Fruit fly (Drosophila melanogaster) whole organism, embryonic: Measurements from ENCODE around the gene mxt.

Experiments used
- BEAF-32 ChIP-seq: fragments of 200-800 bp; sonication (Bioruptor generic); optimal IDR thresholded peaks from 3 replicates; lab custom pipeline; 2017; ENCODE audit warnings: missing biosample characterization, missing genetic modification characterization, mild to moderate bottlenecking, moderate library complexity, missing genetic modification reagents
- Blimp-1 ChIP-seq: fragments of 200-800 bp; sonication (Bioruptor generic); optimal IDR thresholded peaks from 3 replicates; lab custom pipeline; 2018; ENCODE audit warnings: missing biosample characterization, missing genetic modification characterization, mild to moderate bottlenecking, moderate library complexity, missing genetic modification reagents
- CG10959 ChIP-seq: fragments of 200-800 bp; sonication (Bioruptor generic); IDR thresholded peaks from 2 replicates; pipeline ENCODE4 v1.3.6; 2022; ENCODE audit warnings: missing biosample characterization, missing genetic modification characterization
- CG10979 ChIP-seq: fragments of 200-800 bp; sonication (Bioruptor generic); optimal IDR thresholded peaks from 2 replicates; lab custom pipeline; 2018; ENCODE audit warnings: missing biosample characterization, mild to moderate bottlenecking, missing genetic modification characterization, moderate library complexity
- CG11504 ChIP-seq: fragments of 200-800 bp; sonication (Bioruptor generic); optimal IDR thresholded peaks from 3 replicates; lab custom pipeline; 2019; ENCODE audit warnings: missing biosample characterization, mild to moderate bottlenecking, missing genetic modification characterization, moderate library complexity
- CG11560 ChIP-seq: fragments of 200-800 bp; sonication (Bioruptor generic); IDR thresholded peaks from 3 replicates; pipeline ENCODE4 v1.3.6; 2022; ENCODE audit warnings: missing biosample characterization, missing genetic modification characterization
- CG12071 ChIP-seq: fragments of 200-800 bp; sonication (Bioruptor generic); optimal IDR thresholded peaks from 3 replicates; lab custom pipeline; 2018; ENCODE audit warnings: missing biosample characterization, mild to moderate bottlenecking, missing genetic modification characterization
- CG15601 ChIP-seq: fragments of 200-800 bp; sonication (Bioruptor generic); optimal IDR thresholded peaks from 3 replicates; lab custom pipeline; 2019; ENCODE audit warnings: missing biosample characterization, mild to moderate bottlenecking, missing genetic modification characterization, moderate library complexity
- CG17385 ChIP-seq: fragments of 200-800 bp; sonication (Bioruptor generic); optimal IDR thresholded peaks from 3 replicates; lab custom pipeline; 2018; ENCODE audit warnings: missing biosample characterization, mild to moderate bottlenecking, missing genetic modification characterization
- CG18619 ChIP-seq: fragments of 200-800 bp; sonication (Bioruptor generic); optimal IDR thresholded peaks from 3 replicates; lab custom pipeline; 2017; ENCODE audit warnings: missing biosample characterization, mild to moderate bottlenecking, missing genetic modification characterization
- CG2120 ChIP-seq: fragments of 200-800 bp; sonication (Bioruptor generic); optimal IDR thresholded peaks from 3 replicates; lab custom pipeline; 2016; ENCODE audit warnings: missing biosample characterization, missing genetic modification characterization
- CG30431 ChIP-seq: fragments of 200-800 bp; sonication (Bioruptor generic); optimal IDR thresholded peaks from 2 replicates; lab custom pipeline; 2017; ENCODE audit warnings: missing biosample characterization, missing genetic modification characterization
- CG31388 ChIP-seq: fragments of 200-800 bp; sonication (Bioruptor generic); optimal IDR thresholded peaks from 2 replicates; lab custom pipeline; 2016; ENCODE audit warnings: missing biosample characterization, missing genetic modification characterization
- CG3995 ChIP-seq: fragments of 200-800 bp; sonication (Bioruptor generic); optimal IDR thresholded peaks from 3 replicates; lab custom pipeline; 2016; ENCODE audit warnings: missing biosample characterization, missing genetic modification characterization
- CG4617 ChIP-seq: fragments of 200-800 bp; sonication (Bioruptor generic); optimal IDR thresholded peaks from 3 replicates; lab custom pipeline; 2016; ENCODE audit warnings: missing biosample characterization, missing genetic modification characterization, borderline replicate concordance
- CG6683 ChIP-seq: fragments of 200-800 bp; sonication (Bioruptor generic); optimal IDR thresholded peaks from 2 replicates; lab custom pipeline; 2017; ENCODE audit warnings: missing biosample characterization, mild to moderate bottlenecking, missing genetic modification characterization, missing genetic modification reagents
- CG6854 ChIP-seq: fragments of 200-800 bp; sonication (Bioruptor generic); optimal IDR thresholded peaks from 3 replicates; lab custom pipeline; 2017; ENCODE audit warnings: missing biosample characterization, mild to moderate bottlenecking, missing genetic modification characterization
- CG7987 ChIP-seq: fragments of 200-800 bp; sonication (Bioruptor generic); optimal IDR thresholded peaks from 2 replicates; lab custom pipeline; 2018; ENCODE audit warnings: missing biosample characterization, mild to moderate bottlenecking, missing genetic modification characterization, moderate library complexity
- CG8478 ChIP-seq: fragments of >200 bp; optimal IDR thresholded peaks from 2 replicates; lab custom pipeline; 2018
- CG9437 ChIP-seq: fragments of 200-800 bp; sonication (Bioruptor generic); optimal IDR thresholded peaks from 2 replicates; lab custom pipeline; 2018; ENCODE audit warnings: missing biosample characterization, mild to moderate bottlenecking, missing genetic modification characterization
- CG9797 ChIP-seq: fragments of 200-800 bp; sonication (Bioruptor generic); optimal IDR thresholded peaks from 3 replicates; lab custom pipeline; 2018; ENCODE audit warnings: missing biosample characterization, mild to moderate bottlenecking, missing genetic modification characterization
- CG9817 ChIP-seq: fragments of 200-800 bp; sonication (Bioruptor generic); optimal IDR thresholded peaks from 2 replicates; lab custom pipeline; 2018; ENCODE audit warnings: missing biosample characterization, mild to moderate bottlenecking, missing genetic modification characterization, moderate library complexity
- HHEX ChIP-seq: fragments of 200-800 bp; sonication (Bioruptor generic); optimal IDR thresholded peaks from 3 replicates; lab custom pipeline; 2017; ENCODE audit warnings: missing biosample characterization, mild to moderate bottlenecking, missing genetic modification characterization, missing genetic modification reagents
- HLH54F ChIP-seq: fragments of 200-800 bp; sonication (Bioruptor generic); optimal IDR thresholded peaks from 3 replicates; lab custom pipeline; 2016; ENCODE audit warnings: missing biosample characterization, missing genetic modification characterization
- Hr3 ChIP-seq: fragments of 200-800 bp; sonication (Bioruptor generic); optimal IDR thresholded peaks from 3 replicates; lab custom pipeline; 2016; ENCODE audit warnings: missing biosample characterization, missing genetic modification characterization
- Med ChIP-seq: fragments of 200-800 bp; sonication (Bioruptor generic); peaks from one replicate; lab custom pipeline; 2016; ENCODE audit warnings: missing biosample characterization, missing genetic modification characterization, mild to moderate bottlenecking, inconsistent platforms, moderate library complexity
- NK7.1 ChIP-seq: fragments of 200-800 bp; sonication (Bioruptor generic); optimal IDR thresholded peaks from 3 replicates; lab custom pipeline; 2016; ENCODE audit warnings: missing biosample characterization, missing genetic modification characterization
- Side ChIP-seq: fragments of 200-800 bp; sonication (Bioruptor generic); optimal IDR thresholded peaks from 2 replicates; lab custom pipeline; 2016; ENCODE audit warnings: missing biosample characterization, missing genetic modification characterization
- Sox102F ChIP-seq: fragments of 200-800 bp; sonication (Bioruptor generic); optimal IDR thresholded peaks from 2 replicates; lab custom pipeline; 2018; ENCODE audit warnings: missing biosample characterization, mild to moderate bottlenecking, missing genetic modification characterization, moderate library complexity
- Xbp1 ChIP-seq: fragments of 200-800 bp; sonication (Bioruptor generic); optimal IDR thresholded peaks from 3 replicates; lab custom pipeline; 2016; ENCODE audit warnings: missing biosample characterization, mild to moderate bottlenecking, missing genetic modification characterization
- ci ChIP-seq: fragments of 200-800 bp; sonication (Bioruptor generic); IDR thresholded peaks from 3 replicates; pipeline ENCODE4 v1.3.6; 2022; ENCODE audit warnings: missing biosample characterization, missing genetic modification characterization
- crc ChIP-seq: fragments of 200-800 bp; sonication (Bioruptor generic); optimal IDR thresholded peaks from 2 replicates; lab custom pipeline; 2016; ENCODE audit warnings: missing biosample characterization, missing genetic modification characterization
- en ChIP-seq: fragments of 200-800 bp; sonication (Bioruptor generic); optimal IDR thresholded peaks from 2 replicates; lab custom pipeline; 2016; ENCODE audit warnings: missing biosample characterization, missing genetic modification characterization
- hkb ChIP-seq, 2 experiments: fragments of 200-800 bp in 1 of 2; fragments of >200 bp in 1 of 2; sonication (Bioruptor generic) in 1 of 2; IDR thresholded peaks in 1 of 2; optimal IDR thresholded peaks in 1 of 2; 2 replicates each; pipeline versions ENCODE4 v1.3.6 to Lab custom; 2017 to 2022; ENCODE audit warnings: missing biosample characterization in 1 of 2, missing genetic modification characterization in 1 of 2
- kay ChIP-seq: fragments of 200-800 bp; sonication (Bioruptor generic); optimal IDR thresholded peaks from 2 replicates; lab custom pipeline; 2016; ENCODE audit warnings: missing biosample characterization, missing genetic modification characterization
- klu ChIP-seq: fragments of 200-800 bp; sonication (Bioruptor generic); IDR thresholded peaks from 2 replicates; pipeline ENCODE4 v1.3.6; 2022; ENCODE audit warnings: missing biosample characterization, missing genetic modification characterization
- mld ChIP-seq: fragments of 200-800 bp; sonication (Bioruptor generic); IDR thresholded peaks from 3 replicates; pipeline ENCODE4 v1.3.6; 2022; ENCODE audit warnings: missing biosample characterization, missing genetic modification characterization; ENCODE audit not compliant: partially characterized antibody
- phol ChIP-seq: fragments of 200-800 bp; sonication (Bioruptor generic); optimal IDR thresholded peaks from 3 replicates; lab custom pipeline; 2018; ENCODE audit warnings: missing biosample characterization, mild to moderate bottlenecking, missing genetic modification characterization, moderate library complexity
- prd ChIP-seq, 3 experiments: fragments of >200 bp in 2 of 3; fragments of 200-800 bp in 1 of 3; sonication (Bioruptor generic) in 1 of 3; optimal IDR thresholded peaks in 2 of 3; IDR thresholded peaks in 1 of 3; 2 replicates in 2 of 3; 3 replicates in 1 of 3; pipeline versions ENCODE4 v1.3.6 to Lab custom; 2017 to 2022; ENCODE audit warnings: missing biosample characterization in 1 of 3, missing genetic modification characterization in 1 of 3
- ranshi ChIP-seq: fragments of 200-800 bp; sonication (Bioruptor generic); IDR thresholded peaks from 2 replicates; pipeline ENCODE4 v1.3.6; 2022; ENCODE audit warnings: missing biosample characterization, missing genetic modification characterization
- ro ChIP-seq: fragments of 200-800 bp; sonication (Bioruptor generic); IDR thresholded peaks from 2 replicates; pipeline ENCODE4 v1.3.6; 2022; ENCODE audit warnings: missing biosample characterization, missing genetic modification characterization
- row ChIP-seq: fragments of 200-800 bp; sonication (Bioruptor generic); IDR thresholded peaks from 3 replicates; pipeline ENCODE4 v1.3.6; 2022; ENCODE audit warnings: missing biosample characterization, missing genetic modification characterization
- salm ChIP-seq: fragments of 200-800 bp; sonication (Bioruptor generic); optimal IDR thresholded peaks from 2 replicates; lab custom pipeline; 2018; ENCODE audit warnings: missing biosample characterization, mild to moderate bottlenecking, missing genetic modification characterization
- schlank ChIP-seq: fragments of 200-800 bp; sonication (Bioruptor generic); optimal IDR thresholded peaks from 2 replicates; lab custom pipeline; 2018; ENCODE audit warnings: missing biosample characterization, mild to moderate bottlenecking, missing genetic modification characterization
- slou ChIP-seq: fragments of 200-800 bp; sonication (Bioruptor generic); optimal IDR thresholded peaks from 3 replicates; lab custom pipeline; 2016; ENCODE audit warnings: missing biosample characterization, missing genetic modification characterization
- tll ChIP-seq, 2 experiments: fragments of 200-800 bp in 1 of 2; fragments of >200 bp in 1 of 2; sonication (Bioruptor generic) in 1 of 2; optimal IDR thresholded peaks; 2 replicates each; lab custom pipeline; 2017 to 2019; ENCODE audit warnings: missing biosample characterization in 2 of 2, missing genetic modification characterization in 2 of 2, mild to moderate bottlenecking in 1 of 2, moderate library complexity in 1 of 2
- wek ChIP-seq: fragments of 200-800 bp; sonication (Bioruptor generic); optimal IDR thresholded peaks from 3 replicates; lab custom pipeline; 2018; ENCODE audit warnings: missing biosample characterization, mild to moderate bottlenecking, missing genetic modification characterization, moderate library complexity
- zen ChIP-seq: fragments of 200-800 bp; sonication (Bioruptor generic); optimal IDR thresholded peaks from 3 replicates; lab custom pipeline; 2018; ENCODE audit warnings: missing biosample characterization, mild to moderate bottlenecking, missing genetic modification characterization, moderate library complexity
- zfh1 ChIP-seq: fragments of 200-800 bp; sonication (Bioruptor generic); IDR thresholded peaks from 3 replicates; pipeline ENCODE4 v1.3.6; 2022; ENCODE audit warnings: missing biosample characterization, missing genetic modification characterization

mxt gene

dm6 chr2L:4819995-4820394 is 27.1 kb downstream of the mxt start:
- TF ChIP-seq CG2120 (GFP tag; lab: Kevin White, UChicago) (peak; percentile 23), ranshi (0 out of 2 replicates have a peak, but pooled peaks have one; percentile 37), ci (peak; percentile 11; the same call in 1 of the 3 replicates), Side (GFP tag; lab: Kevin White, UChicago) (no peak), klu (GFP tag; lab: Robert Waterston, UW) (no peak), CG4617 (no peak), zfh1 (GFP tag; lab: Robert Waterston, UW) (0 out of 3 replicates have a peak, but pooled peaks have one; percentile 22), prd (optimal IDR thresholded peaks at IDR 0.05; lab: Kevin White, UChicago) (no peak), prd (GFP tag; IDR thresholded peaks at IDR 0.05; lab: Robert Waterston, UW) (0 out of 3 replicates have a peak, but pooled peaks have one; percentile 21), CG9817 (tag; lab: Kevin White, UChicago) (no peak), row (GFP tag; lab: Robert Waterston, UW) (0 out of 3 replicates have a peak, but pooled peaks have one; percentile 7), wek (no peak), Hr3 (no peak), Med (GFP tag; lab: Kevin White, UChicago) (peak; percentile 53)

- no peak for TF ChIP-seq schlank (tag; lab: Kevin White, UChicago)
- TF ChIP-seq hkb (optimal IDR thresholded peaks at IDR 0.05; lab: Kevin White, UChicago), result no peak
- TF ChIP-seq hkb (GFP tag; IDR thresholded peaks at IDR 0.05; lab: Robert Waterston, UW), result no peak
- no peak for TF ChIP-seq Sox102F (GFP tag; lab: Kevin White, UChicago)
- TF ChIP-seq CG3995 (GFP tag; lab: Kevin White, UChicago), result no peak
- TF ChIP-seq slou (GFP tag; lab: Kevin White, UChicago), result no peak
- TF ChIP-seq CG30431, result no peak
- TF ChIP-seq en (GFP tag; lab: Kevin White, UChicago), result no peak
- no peak for TF ChIP-seq CG12071 (GFP tag; lab: Kevin White, UChicago)
- no peak for TF ChIP-seq CG6854
- TF ChIP-seq BEAF-32 (GFP tag; lab: Kevin White, UChicago), result peak; percentile 28
- no peak for TF ChIP-seq HHEX (GFP tag; lab: Kevin White, UChicago)
- no peak for TF ChIP-seq crc (GFP tag; lab: Kevin White, UChicago)
- TF ChIP-seq Hr3, result no peak
- no peak for TF ChIP-seq ro (GFP tag; lab: Robert Waterston, UW)
- no peak for TF ChIP-seq kay (GFP tag; lab: Kevin White, UChicago)
- TF ChIP-seq CG10959 (GFP tag; lab: Robert Waterston, UW), result no peak
- no peak for TF ChIP-seq Xbp1 (GFP tag; lab: Kevin White, UChicago)
- TF ChIP-seq CG8478 (lab: Kevin White, UChicago), result no peak
- TF ChIP-seq CG11560 (tag; lab: Robert Waterston, UW), result no peak
- TF ChIP-seq CG7987 (GFP tag; lab: Kevin White, UChicago), result no peak
- TF ChIP-seq CG18619 (GFP tag; lab: Kevin White, UChicago), result no peak
- no peak for TF ChIP-seq salm (tag; lab: Kevin White, UChicago)
- no peak for TF ChIP-seq CG31388 (GFP tag; lab: Kevin White, UChicago)
- TF ChIP-seq tll (GFP tag; optimal IDR thresholded peaks at IDR 0.05; lab: Kevin White, UChicago), result no peak
- no peak for TF ChIP-seq mld (GFP tag; lab: Robert Waterston, UW)
- TF ChIP-seq CG6683 (GFP tag; lab: Kevin White, UChicago), result no peak
- peak; percentile 82 for TF ChIP-seq CG9797 (GFP tag; lab: Kevin White, UChicago)
- TF ChIP-seq CG10979 (tag; lab: Kevin White, UChicago), result no peak
- TF ChIP-seq CG17385 (GFP tag; lab: Kevin White, UChicago), result no peak
- TF ChIP-seq CG9437 (GFP tag; lab: Kevin White, UChicago), result no peak
- no peak for TF ChIP-seq klu (GFP tag; lab: Robert Waterston, UW)
- TF ChIP-seq HLH54F, result no peak
- no peak for TF ChIP-seq Blimp-1 (GFP tag; lab: Kevin White, UChicago)
- no peak for TF ChIP-seq NK7.1 (GFP tag; lab: Kevin White, UChicago)
- no peak for TF ChIP-seq CG15601 (tag; lab: Kevin White, UChicago)
- TF ChIP-seq CG11504 (tag; lab: Kevin White, UChicago), result no peak
- TF ChIP-seq zen (tag; lab: Kevin White, UChicago), result no peak
- TF ChIP-seq phol, result no peak
Measured at dm6 chr2L:4818056-4818455, 29.0 kb downstream of the mxt start, which contains the start of gene CG3225. Gene CG3225, minus strand, starts transcription at chr2L:4818245.
